Fruit fly (Drosophila melanogaster): ENCODE data around the gene baf.

DNA sequence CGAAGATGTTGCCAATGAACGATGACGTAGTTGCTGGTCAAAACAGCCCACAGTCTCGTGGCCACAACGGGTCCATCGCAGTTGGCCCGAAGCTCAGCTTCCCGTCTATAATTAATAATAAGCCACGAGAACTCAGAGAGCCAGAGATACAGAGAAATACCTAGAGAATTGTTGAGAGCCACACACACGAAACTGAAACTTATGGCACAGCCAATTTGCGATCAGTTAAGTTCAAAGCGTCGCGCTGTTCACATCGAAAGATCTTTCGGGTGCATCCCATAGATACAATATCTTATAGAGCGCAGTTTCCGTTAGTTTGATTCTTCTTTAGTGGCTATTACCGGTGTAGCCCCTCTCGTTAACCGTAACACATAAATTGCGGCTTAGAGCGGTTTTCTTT, 16.7 kb upstream of the baf start:
- TF ChIP-seq Eip93F (GFP tag; optimal IDR thresholded peaks at IDR 0.05) (no peak), Gug (GFP tag; IDR thresholded peaks at IDR 0.05) (no peak), Hr39 (GFP tag; optimal IDR thresholded peaks at IDR 0.05) (no peak), lz (GFP tag; optimal IDR thresholded peaks at IDR 0.05) (no peak), CG6792 (GFP tag; optimal IDR thresholded peaks at IDR 0.05) (no peak), CG7368 (GFP tag; optimal IDR thresholded peaks at IDR 0.05) (no peak), CG4318 (GFP tag; optimal IDR thresholded peaks at IDR 0.05) (no peak), CG9139 (GFP tag; optimal IDR thresholded peaks at IDR 0.05) (no peak), CG34406 (GFP tag; optimal IDR thresholded peaks at IDR 0.05) (no peak), esn (GFP tag; optimal IDR thresholded peaks at IDR 0.05) (no peak), CG8119 (GFP tag; IDR thresholded peaks at IDR 0.05) (no peak)
